Fruit fly (Drosophila melanogaster) whole organism, embryonic: ENCODE data around the gene fbl.

Source experiments
- Ada2b ChIP-seq: fragments of 200-800 bp; sonication (Bioruptor generic); IDR thresholded peaks from 2 replicates; pipeline ENCODE4 v1.3.6; 2022; ENCODE audit warnings: missing biosample characterization, missing genetic modification characterization
- CG10274 ChIP-seq: fragments of 200-800 bp; sonication (Bioruptor generic); optimal IDR thresholded peaks from 3 replicates; lab custom pipeline; 2017; ENCODE audit warnings: missing biosample characterization, mild to moderate bottlenecking, missing genetic modification characterization
- CG10979 ChIP-seq: fragments of 200-800 bp; sonication (Bioruptor generic); optimal IDR thresholded peaks from 2 replicates; lab custom pipeline; 2018; ENCODE audit warnings: missing biosample characterization, mild to moderate bottlenecking, missing genetic modification characterization, moderate library complexity
- CG12659 ChIP-seq: fragments of 200-800 bp; sonication (Bioruptor generic); optimal IDR thresholded peaks from 3 replicates; lab custom pipeline; 2017; ENCODE audit warnings: mild to moderate bottlenecking, missing biosample characterization, missing genetic modification reagents, missing genetic modification characterization
- CG13123 ChIP-seq: fragments of 200-800 bp; sonication (Bioruptor generic); optimal IDR thresholded peaks from 2 replicates; lab custom pipeline; 2016; ENCODE audit warnings: missing biosample characterization, missing genetic modification characterization
- CG13296 ChIP-seq: fragments of 200-800 bp; sonication (Bioruptor generic); optimal IDR thresholded peaks from 3 replicates; lab custom pipeline; 2018; ENCODE audit warnings: missing biosample characterization, mild to moderate bottlenecking, missing genetic modification characterization
- CG13775 ChIP-seq: fragments of 200-800 bp; sonication (Bioruptor generic); optimal IDR thresholded peaks from 3 replicates; lab custom pipeline; 2017; ENCODE audit warnings: missing biosample characterization, mild to moderate bottlenecking, missing genetic modification characterization
- CG15514 ChIP-seq: fragments of 200-800 bp; sonication (Bioruptor generic); optimal IDR thresholded peaks from 3 replicates; lab custom pipeline; 2017; ENCODE audit warnings: missing biosample characterization, missing genetic modification characterization, mild to moderate bottlenecking, moderate library complexity, missing genetic modification reagents
- CG1603 ChIP-seq: fragments of 200-800 bp; sonication (Bioruptor generic); optimal IDR thresholded peaks from 2 replicates; lab custom pipeline; 2019; ENCODE audit warnings: missing biosample characterization, mild to moderate bottlenecking, missing genetic modification characterization, moderate library complexity
- CG17361 ChIP-seq: fragments of 200-800 bp; sonication (Bioruptor generic); IDR thresholded peaks from 3 replicates; pipeline ENCODE4 v1.3.6; 2022; ENCODE audit warnings: missing biosample characterization, missing genetic modification characterization
- CG2120 ChIP-seq: fragments of 200-800 bp; sonication (Bioruptor generic); optimal IDR thresholded peaks from 3 replicates; lab custom pipeline; 2016; ENCODE audit warnings: missing biosample characterization, missing genetic modification characterization
- CG30431 ChIP-seq: fragments of 200-800 bp; sonication (Bioruptor generic); optimal IDR thresholded peaks from 2 replicates; lab custom pipeline; 2017; ENCODE audit warnings: missing biosample characterization, missing genetic modification characterization
- CG32532 ChIP-seq: fragments of 200-800 bp; sonication (Bioruptor generic); IDR thresholded peaks from 2 replicates; pipeline ENCODE4 v1.3.6; 2022; ENCODE audit warnings: missing biosample characterization, missing genetic modification characterization
- CG5180 ChIP-seq: fragments of 200-800 bp; sonication (Bioruptor generic); optimal IDR thresholded peaks from 3 replicates; lab custom pipeline; 2017; ENCODE audit warnings: missing biosample characterization, missing genetic modification characterization, mild to moderate bottlenecking, moderate library complexity, missing genetic modification reagents
- CG6765 ChIP-seq: fragments of 200-800 bp; sonication (Bioruptor generic); optimal IDR thresholded peaks from 3 replicates; lab custom pipeline; 2017; ENCODE audit warnings: missing biosample characterization, mild to moderate bottlenecking, missing genetic modification characterization
- CG7556 ChIP-seq: fragments of 200-800 bp; sonication (Bioruptor generic); optimal IDR thresholded peaks from 2 replicates; lab custom pipeline; 2017; ENCODE audit warnings: missing biosample characterization, mild to moderate bottlenecking, missing genetic modification characterization
- CG8944 ChIP-seq: fragments of 200-800 bp; sonication (Bioruptor generic); optimal IDR thresholded peaks from 3 replicates; lab custom pipeline; 2016; ENCODE audit warnings: missing biosample characterization, missing genetic modification characterization
- Dip2 ChIP-seq: fragments of 200-800 bp; sonication (Bioruptor generic); IDR thresholded peaks from 2 replicates; pipeline ENCODE4 v1.3.6; 2022; ENCODE audit warnings: missing biosample characterization, missing genetic modification characterization
- Eip74EF ChIP-seq, 2 experiments: fragments of 200-800 bp in 1 of 2; fragments of >200 bp in 1 of 2; sonication (Bioruptor generic) in 1 of 2; optimal IDR thresholded peaks; 2 replicates each; lab custom pipeline; 2017 to 2019; ENCODE audit warnings: missing biosample characterization in 2 of 2, missing genetic modification characterization in 2 of 2, mild to moderate bottlenecking in 1 of 2, moderate library complexity in 1 of 2
- Gsc ChIP-seq: fragments of 200-800 bp; sonication (Bioruptor generic); IDR thresholded peaks from 2 replicates; pipeline ENCODE4 v1.3.6; 2022; ENCODE audit warnings: missing biosample characterization, missing genetic modification characterization
- Kr ChIP-seq: fragments of 200-800 bp; sonication (Bioruptor generic); optimal IDR thresholded peaks from 2 replicates; lab custom pipeline; 2017; ENCODE audit warnings: missing biosample characterization, mild to moderate bottlenecking, missing genetic modification characterization
- Med ChIP-seq: fragments of 200-800 bp; sonication (Bioruptor generic); peaks from one replicate; lab custom pipeline; 2016; ENCODE audit warnings: missing biosample characterization, missing genetic modification characterization, mild to moderate bottlenecking, inconsistent platforms, moderate library complexity
- Myb ChIP-seq: fragments of 200-800 bp; sonication (Bioruptor generic); optimal IDR thresholded peaks from 2 replicates; lab custom pipeline; 2016; ENCODE audit warnings: missing biosample characterization, missing genetic modification characterization
- Ravus ChIP-seq: fragments of 200-800 bp; sonication (Bioruptor generic); IDR thresholded peaks from 2 replicates; pipeline ENCODE4 v1.3.6; 2022; ENCODE audit warnings: missing biosample characterization, missing genetic modification characterization
- Sry-δ ChIP-seq: fragments of 200-800 bp; sonication (Bioruptor generic); optimal IDR thresholded peaks from 2 replicates; lab custom pipeline; 2016; ENCODE audit warnings: missing biosample characterization, missing genetic modification characterization
- Trl ChIP-seq, 3 experiments: fragments of >200 bp in 2 of 3; fragments of 200-800 bp in 1 of 3; sonication (Bioruptor generic) in 1 of 3; optimal IDR thresholded peaks; 2 replicates in 1 of 3; 3 replicates in 2 of 3; lab custom pipeline; 2016 to 2017; ENCODE audit warnings: missing biosample characterization in 1 of 3, missing genetic modification characterization in 1 of 3
- ase ChIP-seq: fragments of 200-800 bp; sonication (Bioruptor generic); IDR thresholded peaks from 3 replicates; pipeline ENCODE4 v1.3.6; 2022; ENCODE audit warnings: missing biosample characterization, missing genetic modification characterization
- ci ChIP-seq: fragments of 200-800 bp; sonication (Bioruptor generic); IDR thresholded peaks from 3 replicates; pipeline ENCODE4 v1.3.6; 2022; ENCODE audit warnings: missing biosample characterization, missing genetic modification characterization
- insv ChIP-seq, 2 experiments: fragments of 200-800 bp; sonication (Bioruptor generic); optimal IDR thresholded peaks; 3 replicates each; lab custom pipeline; 2016 to 2018; ENCODE audit warnings: missing biosample characterization in 2 of 2, missing genetic modification characterization in 2 of 2
- jigr1 ChIP-seq: fragments of 200-800 bp; sonication (Bioruptor generic); IDR thresholded peaks from 3 replicates; pipeline ENCODE4 v1.3.6; 2022; ENCODE audit warnings: missing biosample characterization, missing genetic modification characterization
- mirr ChIP-seq: fragments of 200-800 bp; sonication (Bioruptor generic); optimal IDR thresholded peaks from 3 replicates; lab custom pipeline; 2018; ENCODE audit warnings: missing biosample characterization, mild to moderate bottlenecking, missing genetic modification characterization
- oc ChIP-seq: fragments of 200-800 bp; sonication (Bioruptor generic); optimal IDR thresholded peaks from 2 replicates; lab custom pipeline; 2018; ENCODE audit warnings: missing biosample characterization, mild to moderate bottlenecking, missing genetic modification characterization, moderate library complexity
- odd ChIP-seq: fragments of 200-800 bp; sonication (Bioruptor generic); optimal IDR thresholded peaks from 2 replicates; lab custom pipeline; 2017; ENCODE audit warnings: missing biosample characterization, mild to moderate bottlenecking, missing genetic modification characterization
- phol ChIP-seq: fragments of 200-800 bp; sonication (Bioruptor generic); optimal IDR thresholded peaks from 3 replicates; lab custom pipeline; 2018; ENCODE audit warnings: missing biosample characterization, mild to moderate bottlenecking, missing genetic modification characterization, moderate library complexity
- sd ChIP-seq: fragments of 200-800 bp; sonication (Bioruptor generic); optimal IDR thresholded peaks from 3 replicates; lab custom pipeline; 2018; ENCODE audit warnings: missing biosample characterization, mild to moderate bottlenecking, missing genetic modification characterization, moderate library complexity
- sim ChIP-seq: fragments of 200-800 bp; sonication (Bioruptor generic); IDR thresholded peaks from 2 replicates; pipeline ENCODE4 v1.3.6; 2022; ENCODE audit warnings: missing biosample characterization, missing genetic modification characterization
- sima ChIP-seq: fragments of 200-800 bp; sonication (Bioruptor generic); optimal IDR thresholded peaks from 2 replicates; lab custom pipeline; 2016; ENCODE audit warnings: missing biosample characterization, missing genetic modification characterization
- slbo ChIP-seq: fragments of 200-800 bp; sonication (Bioruptor generic); IDR thresholded peaks from 2 replicates; pipeline ENCODE4 v1.3.6; 2022; ENCODE audit warnings: missing biosample characterization, missing genetic modification characterization
- sob ChIP-seq: fragments of 200-800 bp; sonication (Bioruptor generic); IDR thresholded peaks from 2 replicates; pipeline ENCODE4 v1.3.6; 2022; ENCODE audit warnings: missing biosample characterization, missing genetic modification characterization
- ttk ChIP-seq: fragments of 200-800 bp; sonication (Bioruptor generic); IDR thresholded peaks from 2 replicates; pipeline ENCODE4 v2.1.2; 2022; ENCODE audit warnings: missing biosample characterization, missing genetic modification characterization
- vvl ChIP-seq: fragments of 200-800 bp; sonication (Bioruptor generic); IDR thresholded peaks from 2 replicates; pipeline ENCODE4 v1.3.6; 2022; ENCODE audit warnings: missing biosample characterization, missing genetic modification characterization
- wdn ChIP-seq: fragments of 200-800 bp; sonication (Bioruptor generic); IDR thresholded peaks from 2 replicates; pipeline ENCODE4 v1.3.6; 2022; ENCODE audit warnings: missing biosample characterization, missing genetic modification characterization
- yki ChIP-seq: fragments of >200 bp; optimal IDR thresholded peaks from 3 replicates; lab custom pipeline; 2018
- zen2 ChIP-seq: fragments of 200-800 bp; sonication (Bioruptor generic); IDR thresholded peaks from 3 replicates; pipeline ENCODE4 v1.3.6; 2022; ENCODE audit warnings: missing biosample characterization, missing genetic modification characterization; ENCODE audit not compliant: partially characterized antibody

fbl gene

DNA sequence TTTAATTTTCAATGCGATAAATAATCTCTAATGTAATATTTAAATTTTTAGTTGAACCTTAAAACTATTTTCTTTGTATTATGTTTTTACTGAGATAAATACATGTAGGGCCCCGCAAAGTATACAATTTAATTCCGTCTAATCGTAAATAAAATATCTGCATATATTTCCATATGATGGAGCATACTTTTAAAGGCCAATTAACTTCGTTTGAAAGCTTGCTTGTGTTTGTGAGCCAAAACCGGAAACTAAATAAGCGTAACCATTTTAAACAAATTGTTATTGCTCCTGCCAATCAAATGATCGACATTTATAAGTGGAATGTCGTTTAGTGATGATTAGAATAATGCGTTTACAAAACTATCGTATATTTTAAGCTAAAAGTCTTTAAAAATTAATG, 26.6 kb downstream of the fbl start (continued):
- no peak for TF ChIP-seq Trl (optimal IDR thresholded peaks at IDR 0.05; lab: Kevin White, UChicago)
- no peak for TF ChIP-seq Trl (GFP tag; optimal IDR thresholded peaks at IDR 0.05; lab: Kevin White, UChicago)
- TF ChIP-seq CG10979 (tag; lab: Kevin White, UChicago), result no peak
- no peak for TF ChIP-seq Ada2b (GFP tag; lab: Robert Waterston, UW)
- TF ChIP-seq ttk (GFP tag; lab: Robert Waterston, UW), result no peak
- no peak for TF ChIP-seq ase (GFP tag; lab: Robert Waterston, UW)
- peak; percentile 63 for TF ChIP-seq Med (GFP tag; lab: Kevin White, UChicago)
- no peak for TF ChIP-seq CG17361
- no peak for TF ChIP-seq sima (GFP tag; lab: Kevin White, UChicago)
- no peak for TF ChIP-seq CG32532 (GFP tag; lab: Robert Waterston, UW)
- no peak for TF ChIP-seq CG10274 (GFP tag; lab: Kevin White, UChicago)
- peak; percentile 13 for TF ChIP-seq CG13296
- TF ChIP-seq CG7556, result no peak
- peak; percentile 17 for TF ChIP-seq CG6765
- TF ChIP-seq mirr (GFP tag; lab: Kevin White, UChicago), result peak; percentile 26
- no peak for TF ChIP-seq CG5180
- TF ChIP-seq sd (tag; lab: Kevin White, UChicago), result peak; percentile 26
- no peak for TF ChIP-seq CG30431 (GFP tag; lab: Kevin White, UChicago)
- TF ChIP-seq CG12659 (GFP tag; lab: Kevin White, UChicago), result peak; percentile 8
- TF ChIP-seq Myb, result no peak
- TF ChIP-seq vvl (GFP tag; lab: Robert Waterston, UW), result peak; percentile 61
- peak in 1 of 2 experiments; percentile 52 for TF ChIP-seq Eip74EF (GFP tag; optimal IDR thresholded peaks at IDR 0.05; lab: Kevin White, UChicago)
- no peak for TF ChIP-seq CG13775 (GFP tag; lab: Kevin White, UChicago)
- no peak for TF ChIP-seq zen2 (GFP tag; lab: Robert Waterston, UW)
- no peak for TF ChIP-seq wdn
- TF ChIP-seq odd (GFP tag; lab: Kevin White, UChicago), result no peak
- no peak for TF ChIP-seq Kr (GFP tag; lab: Kevin White, UChicago)
- TF ChIP-seq yki (lab: Kevin White, UChicago), result no peak
- peak; percentile 7; the same call in 1 of the 3 replicates for TF ChIP-seq ci (GFP tag; lab: Robert Waterston, UW)
- TF ChIP-seq, all 482 proteins: peak for 26

DNA sequence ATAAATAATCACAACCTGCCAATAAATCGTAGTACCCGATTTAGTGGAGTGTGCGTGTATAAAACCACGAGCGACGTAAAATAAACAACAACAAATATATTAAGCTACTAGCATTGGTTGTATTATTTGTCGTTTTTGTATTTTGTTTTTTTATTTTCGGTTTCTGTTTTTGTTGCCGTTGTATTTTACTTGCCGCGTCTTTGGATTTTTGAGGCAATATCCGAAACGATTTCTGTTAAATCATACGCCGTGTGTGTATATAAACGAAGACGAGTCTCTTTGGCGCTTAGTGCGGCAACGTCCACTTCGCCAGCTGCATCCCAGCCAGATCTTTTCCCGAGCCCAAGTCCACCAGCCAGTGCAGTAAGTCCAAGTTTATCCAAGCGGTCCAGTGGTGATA, 29.1 kb downstream of the fbl start, which contains the start of gene zye:
Gene zye, plus strand, starts transcription at position 301 of the 400 bp plus-strand sequence.
- no peak for TF ChIP-seq jigr1 (GFP tag; lab: Robert Waterston, UW)
- no peak for TF ChIP-seq sob (GFP tag; lab: Robert Waterston, UW)
- TF ChIP-seq sim, result no peak
- no peak for TF ChIP-seq phol
- TF ChIP-seq Gsc, result no peak
- no peak for TF ChIP-seq insv (GFP tag; optimal IDR thresholded peaks at IDR 0.05; lab: Kevin White, UChicago)
- no peak for TF ChIP-seq CG8944 (GFP tag; lab: Kevin White, UChicago)
- TF ChIP-seq CG15514 (GFP tag; lab: Kevin White, UChicago), result no peak
- TF ChIP-seq Ravus (GFP tag; lab: Robert Waterston, UW), result no peak
- TF ChIP-seq CG1603 (tag; lab: Kevin White, UChicago), result no peak
- no peak for TF ChIP-seq CG2120
- no peak for TF ChIP-seq oc
- TF ChIP-seq CG13123, result no peak
- no peak for TF ChIP-seq slbo (GFP tag; lab: Robert Waterston, UW)
- TF ChIP-seq Dip2 (GFP tag; lab: Robert Waterston, UW), result no peak
- TF ChIP-seq Sry-δ, result no peak
